Worm (Caenorhabditis elegans): ENCODE results near the gene rol-3.

The rol-3 gene

ce11 chrV:8178279-8178678 is 59.9 kb downstream of the rol-3 start:
- TF ChIP-seq dpl-1 (GFP tag; optimal IDR thresholded peaks at IDR 0.05) = no peak
- no peak for TF ChIP-seq ces-1 (GFP tag; optimal IDR thresholded peaks at IDR 0.05)
- TF ChIP-seq lin-14 (GFP tag; optimal IDR thresholded peaks at IDR 0.05) = no peak
- no peak for TF ChIP-seq lin-35 (GFP tag; optimal IDR thresholded peaks at IDR 0.05)
- TF ChIP-seq unc-86 (tag; optimal IDR thresholded peaks at IDR 0.05) = no peak
- TF ChIP-seq ceh-88 (GFP tag; IDR thresholded peaks at IDR 0.05) = no peak
- TF ChIP-seq pag-3 (tag; optimal IDR thresholded peaks at IDR 0.05; ENCODE audit: borderline replicate concordance, insufficient read depth) = no peak
- no peak for TF ChIP-seq isw-1 (GFP tag; IDR thresholded peaks at IDR 0.05)
- TF ChIP-seq ztf-11 (tag; optimal IDR thresholded peaks at IDR 0.05) = no peak
- TF ChIP-seq aly-2 (tag; optimal IDR thresholded peaks at IDR 0.05) = no peak
- no peak for TF ChIP-seq mab-9 (GFP tag; IDR thresholded peaks at IDR 0.05)
- TF ChIP-seq nhr-90 (tag; optimal IDR thresholded peaks at IDR 0.05; ENCODE audit: poor library complexity) = no peak
- TF ChIP-seq fkh-8 (tag; optimal IDR thresholded peaks at IDR 0.05) = no peak
- no peak for TF ChIP-seq nhr-28 (tag; optimal IDR thresholded peaks at IDR 0.05)
- no peak for TF ChIP-seq pqm-1 (tag; optimal IDR thresholded peaks at IDR 0.05)
- no peak for TF ChIP-seq ceh-90 (tag; optimal IDR thresholded peaks at IDR 0.05)
- TF ChIP-seq skn-1 (tag; optimal IDR thresholded peaks at IDR 0.05) = no peak
- no peak for TF ChIP-seq nhr-12 (tag; optimal IDR thresholded peaks at IDR 0.05)
